Worm (Caenorhabditis elegans) whole organism, mixed stage, embryonic: ENCODE results near the gene clec-222.

Source experiments
- M03D4.4 ChIP-seq: sonication (generic microtip); optimal IDR thresholded peaks from 2 replicates; lab custom pipeline; 2017; ENCODE audit warnings: mild to moderate bottlenecking, missing genetic modification characterization, missing compliant biosample characterization
- bed-3 ChIP-seq: fragments of 200-800 bp; sonication (Bioruptor generic); optimal IDR thresholded peaks from 3 replicates; lab custom pipeline; 2018; ENCODE audit warnings: mild to moderate bottlenecking, missing genetic modification characterization, moderate library complexity, missing compliant biosample characterization
- blmp-1 ChIP-seq: fragments of 150-350 bp; optimal IDR thresholded peaks from 2 replicates; lab custom pipeline; 2014; ENCODE audit warnings: missing biosample characterization, missing genetic modification characterization
- ceh-39 ChIP-seq: fragments of 150-350 bp; optimal IDR thresholded peaks from 2 replicates; lab custom pipeline; 2014; ENCODE audit warnings: missing biosample characterization, missing genetic modification characterization
- ceh-43 ChIP-seq: fragments of 200-800 bp; sonication (Bioruptor generic); optimal IDR thresholded peaks from 2 replicates; lab custom pipeline; 2018; ENCODE audit warnings: mild to moderate bottlenecking, missing genetic modification characterization, moderate library complexity, missing compliant biosample characterization
- ceh-83 ChIP-seq: fragments of 200-800 bp; sonication (Bioruptor generic); optimal IDR thresholded peaks from 2 replicates; lab custom pipeline; 2018; ENCODE audit warnings: mild to moderate bottlenecking, missing genetic modification characterization, missing compliant biosample characterization
- ces-1 ChIP-seq: fragments of 150-350 bp; optimal IDR thresholded peaks from 2 replicates; lab custom pipeline; 2014; ENCODE audit warnings: missing biosample characterization, missing genetic modification reagents, missing genetic modification characterization
- cnd-1 ChIP-seq: fragments of 200-800 bp; sonication (Bioruptor generic); optimal IDR thresholded peaks from 2 replicates; lab custom pipeline; 2018; ENCODE audit warnings: mild to moderate bottlenecking, missing genetic modification characterization, missing compliant biosample characterization
- drap-1 ChIP-seq: fragments of 200-800 bp; sonication (Bioruptor generic); optimal IDR thresholded peaks from 3 replicates; lab custom pipeline; 2018; ENCODE audit warnings: mild to moderate bottlenecking, missing genetic modification characterization, missing compliant biosample characterization
- elt-1 ChIP-seq: sonication (generic microtip); optimal IDR thresholded peaks from 2 replicates; lab custom pipeline; 2017; ENCODE audit warnings: missing genetic modification characterization, mild to moderate bottlenecking, missing compliant biosample characterization, antibody characterized with exemption, moderate library complexity, borderline replicate concordance; ENCODE audit not compliant: insufficient read depth
- elt-3 ChIP-seq: fragments of 150-350 bp; optimal IDR thresholded peaks from 2 replicates; lab custom pipeline; 2014; ENCODE audit warnings: missing biosample characterization, missing genetic modification characterization
- flh-1 ChIP-seq: fragments of 200-800 bp; sonication (Bioruptor generic); optimal IDR thresholded peaks from 2 replicates; lab custom pipeline; 2018; ENCODE audit warnings: mild to moderate bottlenecking, missing genetic modification characterization, moderate library complexity, missing compliant biosample characterization
- ham-2 ChIP-seq: fragments of 200-800 bp; sonication (Bioruptor generic); optimal IDR thresholded peaks from 2 replicates; lab custom pipeline; 2018; ENCODE audit warnings: mild to moderate bottlenecking, missing genetic modification characterization, missing compliant biosample characterization
- hlh-1 ChIP-seq: fragments of 150-350 bp; optimal IDR thresholded peaks from 2 replicates; lab custom pipeline; 2014; ENCODE audit warnings: missing biosample characterization, missing genetic modification reagents, missing genetic modification characterization
- lin-13 ChIP-seq: fragments of 150-350 bp; optimal IDR thresholded peaks from 2 replicates; lab custom pipeline; 2014; ENCODE audit warnings: missing biosample characterization, missing genetic modification characterization
- lin-32 ChIP-seq: fragments of 200-800 bp; sonication (Bioruptor generic); optimal IDR thresholded peaks from 2 replicates; lab custom pipeline; 2018; ENCODE audit warnings: mild to moderate bottlenecking, missing genetic modification characterization, missing compliant biosample characterization
- lsy-2 ChIP-seq: fragments of 150-350 bp; optimal IDR thresholded peaks from 2 replicates; lab custom pipeline; 2014; ENCODE audit warnings: missing biosample characterization, missing genetic modification characterization
- mab-5 ChIP-seq: fragments of 150-350 bp; optimal IDR thresholded peaks from 2 replicates; lab custom pipeline; 2014; ENCODE audit warnings: missing biosample characterization, missing genetic modification characterization
- mep-1 ChIP-seq: fragments of 150-350 bp; optimal IDR thresholded peaks from 2 replicates; lab custom pipeline; 2017; ENCODE audit warnings: missing biosample characterization, missing genetic modification reagents, missing genetic modification characterization, inconsistent platforms
- mls-2 ChIP-seq: sonication (generic microtip); optimal IDR thresholded peaks from 2 replicates; lab custom pipeline; 2016; ENCODE audit warnings: mild to moderate bottlenecking, missing genetic modification characterization, moderate library complexity, missing compliant biosample characterization
- nhr-12 ChIP-seq: fragments of 150-350 bp; optimal IDR thresholded peaks from 2 replicates; lab custom pipeline; 2014; ENCODE audit warnings: missing biosample characterization, missing genetic modification characterization
- nhr-2 ChIP-seq: fragments of 150-350 bp; optimal IDR thresholded peaks from 2 replicates; lab custom pipeline; 2014; ENCODE audit warnings: missing biosample characterization, missing genetic modification characterization
- nhr-237 ChIP-seq: fragments of 150-350 bp; optimal IDR thresholded peaks from 2 replicates; lab custom pipeline; 2014; ENCODE audit warnings: missing biosample characterization, missing genetic modification characterization
- nhr-28 ChIP-seq: fragments of 150-350 bp; optimal IDR thresholded peaks from 2 replicates; lab custom pipeline; 2014; ENCODE audit warnings: missing biosample characterization, missing genetic modification characterization
- nhr-76 ChIP-seq: sonication (generic microtip); optimal IDR thresholded peaks from 2 replicates; lab custom pipeline; 2017; ENCODE audit warnings: missing biosample characterization, missing genetic modification characterization
- pha-4 ChIP-seq: fragments of 150-350 bp; optimal IDR thresholded peaks from 2 replicates; lab custom pipeline; 2018; ENCODE audit warnings: missing biosample characterization, missing genetic modification reagents, missing genetic modification characterization
- sem-2 ChIP-seq: fragments of 200-800 bp; sonication (Bioruptor generic); optimal IDR thresholded peaks from 2 replicates; lab custom pipeline; 2018; ENCODE audit warnings: mild to moderate bottlenecking, missing genetic modification characterization, missing compliant biosample characterization
- snpc-4 ChIP-seq: fragments of 150-350 bp; optimal IDR thresholded peaks from 2 replicates; lab custom pipeline; 2014; ENCODE audit warnings: missing biosample characterization, missing genetic modification characterization
- sptf-1 ChIP-seq: sonication (generic microtip); optimal IDR thresholded peaks from 2 replicates; lab custom pipeline; 2017; ENCODE audit warnings: mild to moderate bottlenecking, missing genetic modification characterization, moderate library complexity, missing compliant biosample characterization
- tbx-8 ChIP-seq: fragments of 200-800 bp; sonication (Bioruptor generic); optimal IDR thresholded peaks from 2 replicates; lab custom pipeline; 2018; ENCODE audit warnings: mild to moderate bottlenecking, missing genetic modification characterization, moderate library complexity, missing compliant biosample characterization
- unc-120 ChIP-seq: sonication (generic microtip); optimal IDR thresholded peaks from 2 replicates; lab custom pipeline; 2017; ENCODE audit warnings: missing genetic modification characterization, missing compliant biosample characterization; ENCODE audit not compliant: poor library complexity, severe bottlenecking
- unc-39 ChIP-seq: fragments of 150-350 bp; optimal IDR thresholded peaks from 2 replicates; lab custom pipeline; 2014; ENCODE audit warnings: missing biosample characterization, missing genetic modification characterization
- unc-62 ChIP-seq: fragments of 150-350 bp; optimal IDR thresholded peaks from 2 replicates; lab custom pipeline; 2014; ENCODE audit warnings: missing biosample characterization, missing genetic modification reagents, missing genetic modification characterization
- zip-8 ChIP-seq: fragments of 150-350 bp; optimal IDR thresholded peaks from 2 replicates; lab custom pipeline; 2014; ENCODE audit warnings: missing biosample characterization, missing genetic modification characterization
- ztf-11 ChIP-seq: fragments of 150-350 bp; optimal IDR thresholded peaks from 2 replicates; lab custom pipeline; 2014; ENCODE audit warnings: missing biosample characterization, missing genetic modification characterization

clec-222 gene

ce11 chrV:11314025-11314880, 43.1 kb downstream of the clec-222 start:
- TF ChIP-seq nhr-28 (peak; percentile 92), ceh-83 (GFP tag; lab: Kevin White, UChicago) (peak; percentile 100), nhr-2 (tag; lab: Kevin White, UChicago) (peak; percentile 27), blmp-1 (peak; percentile 77), ceh-43 (GFP tag; lab: Kevin White, UChicago) (peak; percentile 98), mab-5 (peak; percentile 74), mep-1 (peak; percentile 94), hlh-1 (peak; percentile 96), snpc-4 (tag; lab: Kevin White, UChicago) (no peak), tbx-8 (GFP tag; lab: Kevin White, UChicago) (peak; percentile 99), ceh-39 (tag; lab: Kevin White, UChicago) (peak; percentile 52), bed-3 (GFP tag; lab: Kevin White, UChicago) (peak; percentile 98), unc-62 (GFP tag; lab: Kevin White, UChicago) (peak; percentile 91), sptf-1 (peak; percentile 99), unc-39 (tag; lab: Kevin White, UChicago) (peak; percentile 100), flh-1 (peak; percentile 98), zip-8 (tag; lab: Kevin White, UChicago) (no peak), lin-32 (GFP tag; lab: Kevin White, UChicago) (peak; percentile 100), elt-3 (tag; lab: Kevin White, UChicago) (peak; percentile 91), cnd-1 (tag; lab: Kevin White, UChicago) (peak; percentile 99), mls-2 (tag; lab: Kevin White, UChicago) (peak; percentile 100), lin-13 (tag; lab: Kevin White, UChicago) (peak; percentile 95), nhr-237 (tag; lab: Kevin White, UChicago) (peak; percentile 63), ztf-11 (tag; lab: Kevin White, UChicago) (peak; percentile 98), ces-1 (GFP tag; lab: Kevin White, UChicago) (no peak), nhr-76 (tag; lab: Kevin White, UChicago) (peak; percentile 81), pha-4 (tag; lab: Kevin White, UChicago) (peak; percentile 83), ham-2 (peak; percentile 99), sem-2 (GFP tag; lab: Kevin White, UChicago) (peak; percentile 98), drap-1 (peak; percentile 100), lsy-2 (tag; lab: Kevin White, UChicago) (peak; percentile 75), elt-1 (peak; percentile 83), M03D4.4 (tag; lab: Kevin White, UChicago) (peak; percentile 99), nhr-12 (tag; lab: Kevin White, UChicago) (peak; percentile 89), unc-120 (tag; lab: Kevin White, UChicago) (peak; percentile 98)

- TF ChIP-seq tbx-8 (GFP tag; lab: Kevin White, UChicago) (no peak), sptf-1 (no peak)
Observed at ce11 chrV:11316801-11317200, 45.6 kb downstream of the clec-222 start, which contains the start of gene cutl-18. cutl-18 (minus strand) TSS chrV:11316901.

- TF ChIP-seq pha-4 (tag; lab: Kevin White, UChicago) (no peak), nhr-2 (tag; lab: Kevin White, UChicago) (no peak)
- TF ChIP-seq, all 35 proteins: peak for 0
Observed at ce11 chrV:11320860-11321259, 49.7 kb downstream of the clec-222 start.

- TF ChIP-seq ceh-83 (GFP tag; lab: Kevin White, UChicago) (no peak), mls-2 (tag; lab: Kevin White, UChicago) (no peak), unc-39 (tag; lab: Kevin White, UChicago) (no peak), unc-120 (tag; lab: Kevin White, UChicago) (peak; percentile 19), nhr-2 (tag; lab: Kevin White, UChicago) (no peak), elt-3 (tag; lab: Kevin White, UChicago) (no peak), pha-4 (tag; lab: Kevin White, UChicago) (peak; percentile 40), hlh-1 (peak; percentile 48), blmp-1 (no peak), drap-1 (no peak)
Observed at ce11 chrV:11321719-11322118, 50.6 kb downstream of the clec-222 start, which contains the start of gene F47G9.4. F47G9.4 (minus strand) TSS chrV:11321816.
